Worm (Caenorhabditis elegans): ENCODE results near the gene apy-1.
A peak's percentile ranks its signal among the peaks of the same experiment; 100 is the strongest.

The apy-1 gene

ce11 chrX:7522595-7522994 is 46.9 kb downstream of the apy-1 start:
- no peak for TF ChIP-seq rbr-2 (tag; optimal IDR thresholded peaks at IDR 0.05)
- TF ChIP-seq R02D3.7 (tag; optimal IDR thresholded peaks at IDR 0.05): no peak
- TF ChIP-seq nhr-111 (GFP tag; optimal IDR thresholded peaks at IDR 0.05): no peak
- TF ChIP-seq mes-2 (tag; optimal IDR thresholded peaks at IDR 0.05; ENCODE audit: poor library complexity, severe bottlenecking): no peak
- TF ChIP-seq hlh-11 (tag; optimal IDR thresholded peaks at IDR 0.05): peak; percentile 44
- no peak for TF ChIP-seq fos-1 (tag; optimal IDR thresholded peaks at IDR 0.05)
- no peak for TF ChIP-seq dpl-1 (GFP tag; optimal IDR thresholded peaks at IDR 0.05)
- peak; percentile 20 for TF ChIP-seq hlh-30 (tag; optimal IDR thresholded peaks at IDR 0.05; ENCODE audit: insufficient read depth)
- TF ChIP-seq jun-1 (tag; optimal IDR thresholded peaks at IDR 0.05): no peak
- no peak for TF ChIP-seq skn-1 (tag; optimal IDR thresholded peaks at IDR 0.05)
- peak in 1 of 2 experiments; percentile 74 for TF ChIP-seq daf-16 (GFP tag; optimal IDR thresholded peaks at IDR 0.05)
- no peak for TF ChIP-seq daf-16 (tag; optimal IDR thresholded peaks at IDR 0.05)
- no peak for TF ChIP-seq T20F7.1 (GFP tag; optimal IDR thresholded peaks at IDR 0.05)

ce11 chrX:7519569-7519968 is 50.0 kb downstream of the apy-1 start, which contains the start of gene chts-1:
chts-1 (minus strand) TSS chrX:7519669.
- no peak for TF ChIP-seq lsy-2 (tag; optimal IDR thresholded peaks at IDR 0.05)
- TF ChIP-seq unc-62 (GFP tag; optimal IDR thresholded peaks at IDR 0.05 in 1 of 2): peak in 1 of 2 experiments; percentile 85
- TF ChIP-seq unc-62 (tag; optimal IDR thresholded peaks at IDR 0.05): no peak
- TF ChIP-seq nhr-237 (tag; optimal IDR thresholded peaks at IDR 0.05): no peak
- TF ChIP-seq fos-1 (tag; optimal IDR thresholded peaks at IDR 0.05): no peak

Data from whole organism, L4 larva.